Fruit fly (Drosophila melanogaster) whole organism, embryonic: ENCODE measurements around the gene hd.

Experiments used
- B-H2 ChIP-seq: fragments of 200-800 bp; sonication (Bioruptor generic); optimal IDR thresholded peaks from 2 replicates; lab custom pipeline; 2018; ENCODE audit warnings: missing biosample characterization, mild to moderate bottlenecking, missing genetic modification characterization
- CG10147 ChIP-seq: fragments of 200-800 bp; sonication (Bioruptor generic); optimal IDR thresholded peaks from 2 replicates; lab custom pipeline; 2019; ENCODE audit warnings: missing biosample characterization, mild to moderate bottlenecking, missing genetic modification characterization, moderate library complexity
- CG10267 ChIP-seq: fragments of 200-800 bp; sonication (Bioruptor generic); optimal IDR thresholded peaks from 2 replicates; lab custom pipeline; 2018; ENCODE audit warnings: missing biosample characterization, mild to moderate bottlenecking, missing genetic modification characterization, moderate library complexity
- CG10959 ChIP-seq: fragments of 200-800 bp; sonication (Bioruptor generic); IDR thresholded peaks from 2 replicates; pipeline ENCODE4 v1.3.6; 2022; ENCODE audit warnings: missing biosample characterization, missing genetic modification characterization
- CG10979 ChIP-seq: fragments of 200-800 bp; sonication (Bioruptor generic); optimal IDR thresholded peaks from 2 replicates; lab custom pipeline; 2018; ENCODE audit warnings: missing biosample characterization, mild to moderate bottlenecking, missing genetic modification characterization, moderate library complexity
- CG11504 ChIP-seq: fragments of 200-800 bp; sonication (Bioruptor generic); optimal IDR thresholded peaks from 3 replicates; lab custom pipeline; 2019; ENCODE audit warnings: missing biosample characterization, mild to moderate bottlenecking, missing genetic modification characterization, moderate library complexity
- CG12744 ChIP-seq: fragments of 200-800 bp; sonication (Bioruptor generic); optimal IDR thresholded peaks from 2 replicates; lab custom pipeline; 2016; ENCODE audit warnings: missing biosample characterization, missing genetic modification characterization
- CG13296 ChIP-seq: fragments of 200-800 bp; sonication (Bioruptor generic); optimal IDR thresholded peaks from 3 replicates; lab custom pipeline; 2018; ENCODE audit warnings: missing biosample characterization, mild to moderate bottlenecking, missing genetic modification characterization
- CG14050 ChIP-seq: fragments of 200-800 bp; sonication (Bioruptor generic); IDR thresholded peaks from 3 replicates; pipeline ENCODE4 v1.3.6; 2022; ENCODE audit warnings: missing biosample characterization, missing genetic modification characterization
- CG17829 ChIP-seq: fragments of 200-800 bp; optimal IDR thresholded peaks from 2 replicates; lab custom pipeline; 2019; ENCODE audit warnings: missing biosample characterization, mild to moderate bottlenecking, missing genetic modification characterization, moderate library complexity
- CG17912 ChIP-seq: fragments of 200-800 bp; sonication (Bioruptor generic); optimal IDR thresholded peaks from 2 replicates; lab custom pipeline; 2018; ENCODE audit warnings: missing biosample characterization, mild to moderate bottlenecking, missing genetic modification characterization
- CG34224 ChIP-seq: fragments of 200-800 bp; sonication (Bioruptor generic); IDR thresholded peaks from 3 replicates; pipeline ENCODE4 v1.3.6; 2022; ENCODE audit warnings: missing biosample characterization, missing genetic modification characterization; ENCODE audit not compliant: partially characterized antibody
- CG3838 ChIP-seq: fragments of 200-800 bp; sonication (Bioruptor generic); optimal IDR thresholded peaks from 3 replicates; lab custom pipeline; 2016; ENCODE audit warnings: missing biosample characterization, missing genetic modification characterization
- CG6272 ChIP-seq: fragments of 200-800 bp; sonication (Bioruptor generic); IDR thresholded peaks from 2 replicates; pipeline ENCODE4 v1.3.6; 2022; ENCODE audit warnings: missing biosample characterization, missing genetic modification characterization
- CG6765 ChIP-seq: fragments of 200-800 bp; sonication (Bioruptor generic); optimal IDR thresholded peaks from 3 replicates; lab custom pipeline; 2017; ENCODE audit warnings: missing biosample characterization, mild to moderate bottlenecking, missing genetic modification characterization
- CG7271 ChIP-seq: fragments of 200-800 bp; sonication (Bioruptor generic); optimal IDR thresholded peaks from 2 replicates; lab custom pipeline; 2018; ENCODE audit warnings: missing biosample characterization, mild to moderate bottlenecking, missing genetic modification characterization, moderate library complexity
- ERR ChIP-seq: fragments of 200-800 bp; sonication (Bioruptor generic); optimal IDR thresholded peaks from 2 replicates; lab custom pipeline; 2016; ENCODE audit warnings: missing biosample characterization, missing genetic modification characterization
- Elba2 ChIP-seq: fragments of 200-800 bp; sonication (Bioruptor generic); optimal IDR thresholded peaks from 3 replicates; lab custom pipeline; 2016; ENCODE audit warnings: missing biosample characterization, missing genetic modification characterization
- HmgZ ChIP-seq: fragments of 200-800 bp; sonication (Bioruptor generic); optimal IDR thresholded peaks from 2 replicates; lab custom pipeline; 2018; ENCODE audit warnings: missing biosample characterization, mild to moderate bottlenecking, missing genetic modification characterization
- Hr39 ChIP-seq: fragments of >200 bp; optimal IDR thresholded peaks from 2 replicates; lab custom pipeline; 2017
- Hr78 ChIP-seq, 2 experiments: fragments of 200-800 bp in 1 of 2; fragments of >200 bp in 1 of 2; sonication (Bioruptor generic) in 1 of 2; optimal IDR thresholded peaks; 2 replicates each; lab custom pipeline; 2017 to 2019; ENCODE audit warnings: missing biosample characterization in 2 of 2, missing genetic modification characterization in 2 of 2, mild to moderate bottlenecking in 1 of 2, moderate library complexity in 1 of 2
- NC2α ChIP-seq: fragments of 200-800 bp; sonication (Bioruptor generic); optimal IDR thresholded peaks from 2 replicates; lab custom pipeline; 2016; ENCODE audit warnings: missing biosample characterization, missing genetic modification characterization
- NK7.1 ChIP-seq: fragments of 200-800 bp; sonication (Bioruptor generic); optimal IDR thresholded peaks from 3 replicates; lab custom pipeline; 2016; ENCODE audit warnings: missing biosample characterization, missing genetic modification characterization
- Rfx ChIP-seq: fragments of 200-800 bp; sonication (Bioruptor generic); IDR thresholded peaks from 2 replicates; pipeline ENCODE4 v1.3.6; 2022; ENCODE audit warnings: missing biosample characterization, missing genetic modification characterization
- Spps ChIP-seq: fragments of 200-800 bp; sonication (Bioruptor generic); optimal IDR thresholded peaks from 2 replicates; lab custom pipeline; 2018; ENCODE audit warnings: missing biosample characterization, mild to moderate bottlenecking, missing genetic modification characterization
- abd-A ChIP-seq: fragments of 200-800 bp; sonication (Bioruptor generic); optimal IDR thresholded peaks from 3 replicates; lab custom pipeline; 2019; ENCODE audit warnings: missing biosample characterization, mild to moderate bottlenecking, missing genetic modification characterization, moderate library complexity
- bbx ChIP-seq: fragments of 200-800 bp; sonication (Bioruptor generic); IDR thresholded peaks from 2 replicates; pipeline ENCODE4 v1.3.6; 2022; ENCODE audit warnings: missing biosample characterization, missing genetic modification characterization; ENCODE audit not compliant: partially characterized antibody
- btn ChIP-seq: fragments of 200-800 bp; sonication (Bioruptor generic); optimal IDR thresholded peaks from 2 replicates; lab custom pipeline; 2016; ENCODE audit warnings: missing biosample characterization, missing genetic modification characterization
- cad ChIP-seq: fragments of >200 bp; optimal IDR thresholded peaks from 2 replicates; lab custom pipeline; 2017; ENCODE audit warnings: missing biosample characterization, missing genetic modification characterization
- cwo ChIP-seq: fragments of 200-800 bp; sonication (Bioruptor generic); optimal IDR thresholded peaks from 3 replicates; lab custom pipeline; 2017; ENCODE audit warnings: missing biosample characterization, missing genetic modification characterization, mild to moderate bottlenecking, moderate library complexity, missing genetic modification reagents
- dan ChIP-seq: fragments of 200-800 bp; sonication (Bioruptor generic); IDR thresholded peaks from 2 replicates; pipeline ENCODE4 v1.3.6; 2022; ENCODE audit warnings: missing biosample characterization, missing genetic modification characterization
- fd96Cb ChIP-seq: fragments of 200-800 bp; sonication (Bioruptor generic); optimal IDR thresholded peaks from 2 replicates; lab custom pipeline; 2018; ENCODE audit warnings: missing biosample characterization, mild to moderate bottlenecking, missing genetic modification characterization, moderate library complexity
- gsb-n ChIP-seq: fragments of 200-800 bp; sonication (Bioruptor generic); optimal IDR thresholded peaks from 3 replicates; lab custom pipeline; 2018; ENCODE audit warnings: missing biosample characterization, mild to moderate bottlenecking, missing genetic modification characterization
- hb ChIP-seq: fragments of 200-800 bp; sonication (Bioruptor generic); IDR thresholded peaks from 3 replicates; pipeline ENCODE4 v1.3.6; 2022; ENCODE audit warnings: missing biosample characterization, missing genetic modification characterization; ENCODE audit not compliant: partially characterized antibody
- hth ChIP-seq: fragments of >200 bp; optimal IDR thresholded peaks from 2 replicates; lab custom pipeline; 2017; ENCODE audit warnings: inconsistent platforms
- luna ChIP-seq: fragments of 200-800 bp; sonication (Bioruptor generic); optimal IDR thresholded peaks from 2 replicates; lab custom pipeline; 2016; ENCODE audit warnings: missing biosample characterization, missing genetic modification characterization
- maf-S ChIP-seq: fragments of 200-800 bp; sonication (Bioruptor generic); optimal IDR thresholded peaks from 2 replicates; lab custom pipeline; 2016; ENCODE audit warnings: missing biosample characterization, missing genetic modification characterization
- onecut ChIP-seq: fragments of 200-800 bp; sonication (Bioruptor generic); IDR thresholded peaks from 2 replicates; pipeline ENCODE4 v1.3.6; 2022; ENCODE audit warnings: missing biosample characterization, missing genetic modification characterization
- pita ChIP-seq: fragments of 200-800 bp; sonication (Bioruptor generic); optimal IDR thresholded peaks from 2 replicates; lab custom pipeline; 2017; ENCODE audit warnings: missing biosample characterization, mild to moderate bottlenecking, missing genetic modification characterization
- sd ChIP-seq: fragments of 200-800 bp; sonication (Bioruptor generic); optimal IDR thresholded peaks from 3 replicates; lab custom pipeline; 2018; ENCODE audit warnings: missing biosample characterization, mild to moderate bottlenecking, missing genetic modification characterization, moderate library complexity
- sens-2 ChIP-seq: fragments of 200-800 bp; sonication (Bioruptor generic); IDR thresholded peaks from 2 replicates; pipeline ENCODE4 v1.3.6; 2022; ENCODE audit warnings: missing biosample characterization, missing genetic modification characterization
- sim ChIP-seq: fragments of 200-800 bp; sonication (Bioruptor generic); IDR thresholded peaks from 2 replicates; pipeline ENCODE4 v1.3.6; 2022; ENCODE audit warnings: missing biosample characterization, missing genetic modification characterization
- tgo ChIP-seq: fragments of 200-800 bp; sonication (Bioruptor generic); IDR thresholded peaks from 3 replicates; pipeline ENCODE4 v1.3.6; 2022; ENCODE audit warnings: missing biosample characterization, missing genetic modification characterization
- tll ChIP-seq, 2 experiments: fragments of 200-800 bp in 1 of 2; fragments of >200 bp in 1 of 2; sonication (Bioruptor generic) in 1 of 2; optimal IDR thresholded peaks; 2 replicates each; lab custom pipeline; 2017 to 2019; ENCODE audit warnings: missing biosample characterization in 2 of 2, missing genetic modification characterization in 2 of 2, mild to moderate bottlenecking in 1 of 2, moderate library complexity in 1 of 2
- trh ChIP-seq: fragments of 200-800 bp; sonication (Bioruptor generic); optimal IDR thresholded peaks from 2 replicates; lab custom pipeline; 2016; ENCODE audit warnings: missing biosample characterization, missing genetic modification characterization
- tup ChIP-seq: fragments of 200-800 bp; sonication (Bioruptor generic); optimal IDR thresholded peaks from 2 replicates; lab custom pipeline; 2016; ENCODE audit warnings: missing biosample characterization, mild to moderate bottlenecking, missing genetic modification characterization, moderate library complexity
- twi ChIP-seq: fragments of 200-800 bp; optimal IDR thresholded peaks from 2 replicates; lab custom pipeline; 2019; ENCODE audit warnings: missing biosample characterization, mild to moderate bottlenecking, missing genetic modification characterization, moderate library complexity
- unc-4 ChIP-seq: fragments of 200-800 bp; sonication (Bioruptor generic); IDR thresholded peaks from 2 replicates; pipeline ENCODE4 v1.3.6; 2022; ENCODE audit warnings: missing biosample characterization, missing genetic modification characterization; ENCODE audit not compliant: partially characterized antibody
- vnd ChIP-seq: fragments of 200-800 bp; sonication (Bioruptor generic); IDR thresholded peaks from 3 replicates; pipeline ENCODE4 v1.3.6; 2022; ENCODE audit warnings: missing biosample characterization, missing genetic modification characterization; ENCODE audit not compliant: partially characterized antibody
- yki ChIP-seq: fragments of >200 bp; optimal IDR thresholded peaks from 3 replicates; lab custom pipeline; 2018
- zfh1 ChIP-seq: fragments of 200-800 bp; sonication (Bioruptor generic); IDR thresholded peaks from 3 replicates; pipeline ENCODE4 v1.3.6; 2022; ENCODE audit warnings: missing biosample characterization, missing genetic modification characterization

The hd gene

dm6 chr3R:5393742-5394391 is 19.1 kb upstream of the hd start, which contains the start of gene CG1172 (continued):
- peak; percentile 29 for TF ChIP-seq B-H2
- no peak for TF ChIP-seq tup (GFP tag; lab: Kevin White, UChicago)
- no peak for TF ChIP-seq sens-2 (GFP tag; lab: Robert Waterston, UW)
- TF ChIP-seq luna (GFP tag; lab: Kevin White, UChicago): no peak
- TF ChIP-seq NK7.1 (GFP tag; lab: Kevin White, UChicago): no peak
- no peak for TF ChIP-seq Elba2
- no peak for TF ChIP-seq CG12744 (GFP tag; lab: Kevin White, UChicago)
- no peak for TF ChIP-seq CG17912 (GFP tag; lab: Kevin White, UChicago)
- TF ChIP-seq abd-A (tag; lab: Kevin White, UChicago): no peak
- TF ChIP-seq pita (GFP tag; lab: Kevin White, UChicago): no peak
- TF ChIP-seq CG6765 (GFP tag; lab: Kevin White, UChicago): no peak
- no peak for TF ChIP-seq Spps
- TF ChIP-seq CG13296 (GFP tag; lab: Kevin White, UChicago): no peak
- TF ChIP-seq CG10147: no peak
- no peak for TF ChIP-seq tgo
- no peak for TF ChIP-seq hth (lab: Kevin White, UChicago)
- TF ChIP-seq HmgZ (tag; lab: Kevin White, UChicago): peak; percentile 63
- TF ChIP-seq sim (GFP tag; lab: Robert Waterston, UW): no peak
- no peak for TF ChIP-seq gsb-n (tag; lab: Kevin White, UChicago)
- no peak for TF ChIP-seq CG14050 (GFP tag; lab: Robert Waterston, UW)
- TF ChIP-seq sd (tag; lab: Kevin White, UChicago): peak; percentile 68
- TF ChIP-seq unc-4 (GFP tag; lab: Robert Waterston, UW): peak; percentile 82
- TF ChIP-seq CG10267 (tag; lab: Kevin White, UChicago): peak; percentile 49
- TF ChIP-seq onecut (GFP tag; lab: Robert Waterston, UW): no peak
- no peak for TF ChIP-seq trh (GFP tag; lab: Kevin White, UChicago)
- no peak for TF ChIP-seq twi
- TF ChIP-seq CG17829 (tag; lab: Kevin White, UChicago): no peak
- peak; percentile 46 for TF ChIP-seq CG7271 (tag; lab: Kevin White, UChicago)
- no peak for TF ChIP-seq Hr39 (lab: Kevin White, UChicago)
- no peak for TF ChIP-seq cad
- no peak for TF ChIP-seq CG3838 (GFP tag; lab: Kevin White, UChicago)
- no peak for TF ChIP-seq NC2α (GFP tag; lab: Kevin White, UChicago)
- no peak for TF ChIP-seq CG11504
- peak in 1 of 2 experiments; percentile 72 for TF ChIP-seq Hr78 (GFP tag; optimal IDR thresholded peaks at IDR 0.05; lab: Kevin White, UChicago)
- TF ChIP-seq cwo: no peak
- no peak for TF ChIP-seq fd96Cb (tag; lab: Kevin White, UChicago)
- TF ChIP-seq yki: no peak
- peak; percentile 73 for TF ChIP-seq bbx (GFP tag; lab: Robert Waterston, UW)
- no peak for TF ChIP-seq dan
- TF ChIP-seq tll (GFP tag; optimal IDR thresholded peaks at IDR 0.05; lab: Kevin White, UChicago): no peak
- TF ChIP-seq btn (GFP tag; lab: Kevin White, UChicago): no peak
- TF ChIP-seq CG10979 (tag; lab: Kevin White, UChicago): peak; percentile 10
- TF ChIP-seq zfh1 (GFP tag; lab: Robert Waterston, UW): no peak
- peak; percentile 11; the same call in 1 of the 2 replicates for TF ChIP-seq Rfx (GFP tag; lab: Robert Waterston, UW)
- peak; percentile 52; the same call in 2 of the 3 replicates for TF ChIP-seq vnd (GFP tag; lab: Robert Waterston, UW)
- TF ChIP-seq CG10959 (GFP tag; lab: Robert Waterston, UW): no peak
- TF ChIP-seq hb: no peak; the same call in 2 of the 3 replicates
- TF ChIP-seq CG6272 (GFP tag; lab: Robert Waterston, UW): no peak
- TF ChIP-seq maf-S: no peak
- TF ChIP-seq ERR (GFP tag; lab: Kevin White, UChicago): no peak
- peak; percentile 76 for TF ChIP-seq CG34224 (GFP tag; lab: Robert Waterston, UW)
